Fruit fly (Drosophila melanogaster) whole organism, embryonic: Measurements from ENCODE around the gene CG16904.

ENCODE experiments used
- Asciz ChIP-seq: fragments of 200-800 bp; sonication (Bioruptor generic); optimal IDR thresholded peaks from 2 replicates; lab custom pipeline; 2017; ENCODE audit warnings: missing biosample characterization, mild to moderate bottlenecking, missing genetic modification characterization, missing genetic modification reagents
- CG10543 ChIP-seq: fragments of 200-800 bp; sonication (Bioruptor generic); optimal IDR thresholded peaks from 3 replicates; lab custom pipeline; 2017; ENCODE audit warnings: missing biosample characterization, mild to moderate bottlenecking, missing genetic modification characterization, moderate library complexity
- CG10979 ChIP-seq: fragments of 200-800 bp; sonication (Bioruptor generic); optimal IDR thresholded peaks from 2 replicates; lab custom pipeline; 2018; ENCODE audit warnings: missing biosample characterization, mild to moderate bottlenecking, missing genetic modification characterization, moderate library complexity
- CG11504 ChIP-seq: fragments of 200-800 bp; sonication (Bioruptor generic); optimal IDR thresholded peaks from 3 replicates; lab custom pipeline; 2019; ENCODE audit warnings: missing biosample characterization, mild to moderate bottlenecking, missing genetic modification characterization, moderate library complexity
- CG11560 ChIP-seq: fragments of 200-800 bp; sonication (Bioruptor generic); IDR thresholded peaks from 3 replicates; pipeline ENCODE4 v1.3.6; 2022; ENCODE audit warnings: missing biosample characterization, missing genetic modification characterization
- CG12299 ChIP-seq: fragments of 200-800 bp; sonication (Bioruptor generic); optimal IDR thresholded peaks from 2 replicates; lab custom pipeline; 2018; ENCODE audit warnings: missing biosample characterization, mild to moderate bottlenecking, missing genetic modification characterization
- CG1233 ChIP-seq: fragments of 200-800 bp; sonication (Bioruptor generic); optimal IDR thresholded peaks from 4 replicates; lab custom pipeline; 2018; ENCODE audit warnings: missing biosample characterization, mild to moderate bottlenecking, missing genetic modification characterization
- CG13123 ChIP-seq: fragments of 200-800 bp; sonication (Bioruptor generic); optimal IDR thresholded peaks from 2 replicates; lab custom pipeline; 2016; ENCODE audit warnings: missing biosample characterization, missing genetic modification characterization
- CG14710 ChIP-seq: fragments of 200-800 bp; sonication (Bioruptor generic); optimal IDR thresholded peaks from 3 replicates; lab custom pipeline; 2019; ENCODE audit warnings: missing biosample characterization, mild to moderate bottlenecking, missing genetic modification characterization, moderate library complexity
- CG14860 ChIP-seq: fragments of 200-800 bp; sonication (Bioruptor generic); IDR thresholded peaks from 3 replicates; pipeline ENCODE4 v1.3.6; 2022; ENCODE audit warnings: missing biosample characterization, missing genetic modification characterization; ENCODE audit not compliant: partially characterized antibody
- CG15269 ChIP-seq: fragments of 200-800 bp; sonication (Bioruptor generic); optimal IDR thresholded peaks from 2 replicates; lab custom pipeline; 2018; ENCODE audit warnings: missing biosample characterization, mild to moderate bottlenecking, missing genetic modification characterization, moderate library complexity
- CG15696 ChIP-seq: fragments of 200-800 bp; sonication (Bioruptor generic); optimal IDR thresholded peaks from 2 replicates; lab custom pipeline; 2019; ENCODE audit warnings: missing biosample characterization, mild to moderate bottlenecking, missing genetic modification characterization, moderate library complexity
- CG17829 ChIP-seq: fragments of 200-800 bp; optimal IDR thresholded peaks from 2 replicates; lab custom pipeline; 2019; ENCODE audit warnings: missing biosample characterization, mild to moderate bottlenecking, missing genetic modification characterization, moderate library complexity
- CG34422 ChIP-seq: fragments of 200-800 bp; sonication (Bioruptor generic); IDR thresholded peaks from 3 replicates; pipeline ENCODE4 v1.3.6; 2022; ENCODE audit warnings: missing biosample characterization, missing genetic modification characterization
- CG6272 ChIP-seq: fragments of 200-800 bp; sonication (Bioruptor generic); IDR thresholded peaks from 2 replicates; pipeline ENCODE4 v1.3.6; 2022; ENCODE audit warnings: missing biosample characterization, missing genetic modification characterization
- CG7556 ChIP-seq: fragments of 200-800 bp; sonication (Bioruptor generic); optimal IDR thresholded peaks from 2 replicates; lab custom pipeline; 2017; ENCODE audit warnings: missing biosample characterization, mild to moderate bottlenecking, missing genetic modification characterization
- CG7987 ChIP-seq: fragments of 200-800 bp; sonication (Bioruptor generic); optimal IDR thresholded peaks from 2 replicates; lab custom pipeline; 2018; ENCODE audit warnings: missing biosample characterization, mild to moderate bottlenecking, missing genetic modification characterization, moderate library complexity
- CG8290 ChIP-seq, 3 experiments: fragments of 200-800 bp; sonication (Bioruptor generic); optimal IDR thresholded peaks; 2 replicates each; lab custom pipeline; 2016 to 2019; ENCODE audit warnings: missing biosample characterization in 3 of 3, missing genetic modification characterization in 3 of 3, mild to moderate bottlenecking in 2 of 3, moderate library complexity in 1 of 3
- CG8388 ChIP-seq: fragments of 200-800 bp; sonication (Bioruptor generic); optimal IDR thresholded peaks from 2 replicates; lab custom pipeline; 2019; ENCODE audit warnings: missing biosample characterization, mild to moderate bottlenecking, missing genetic modification characterization, moderate library complexity
- CG9817 ChIP-seq: fragments of 200-800 bp; sonication (Bioruptor generic); optimal IDR thresholded peaks from 2 replicates; lab custom pipeline; 2018; ENCODE audit warnings: missing biosample characterization, mild to moderate bottlenecking, missing genetic modification characterization, moderate library complexity
- D19B ChIP-seq: fragments of 200-800 bp; sonication (Bioruptor generic); optimal IDR thresholded peaks from 2 replicates; lab custom pipeline; 2017; ENCODE audit warnings: missing biosample characterization, mild to moderate bottlenecking, missing genetic modification characterization
- Deaf1 ChIP-seq: fragments of 200-800 bp; optimal IDR thresholded peaks from 3 replicates; lab custom pipeline; 2019; ENCODE audit warnings: missing biosample characterization, mild to moderate bottlenecking, missing genetic modification characterization, moderate library complexity
- Dip3 ChIP-seq: fragments of 200-800 bp; sonication (Bioruptor generic); optimal IDR thresholded peaks from 3 replicates; lab custom pipeline; 2016; ENCODE audit warnings: missing biosample characterization, missing genetic modification characterization
- Hr51 ChIP-seq, 2 experiments: fragments of 200-800 bp; sonication (Bioruptor generic); optimal IDR thresholded peaks; 2 replicates in 1 of 2; 3 replicates in 1 of 2; lab custom pipeline; 2016 to 2018; ENCODE audit warnings: missing biosample characterization in 2 of 2, missing genetic modification characterization in 2 of 2, mild to moderate bottlenecking in 1 of 2, moderate library complexity in 1 of 2
- Hsf ChIP-seq: fragments of 200-800 bp; sonication (Bioruptor generic); optimal IDR thresholded peaks from 3 replicates; lab custom pipeline; 2016; ENCODE audit warnings: missing biosample characterization, missing genetic modification characterization
- Kr ChIP-seq: fragments of 200-800 bp; sonication (Bioruptor generic); optimal IDR thresholded peaks from 2 replicates; lab custom pipeline; 2017; ENCODE audit warnings: missing biosample characterization, mild to moderate bottlenecking, missing genetic modification characterization
- Lim3 ChIP-seq: fragments of 200-800 bp; sonication (Bioruptor generic); IDR thresholded peaks from 2 replicates; pipeline ENCODE4 v1.3.6; 2022; ENCODE audit warnings: missing biosample characterization, missing genetic modification characterization
- Mad ChIP-seq: fragments of 200-800 bp; sonication (Bioruptor generic); optimal IDR thresholded peaks from 2 replicates; lab custom pipeline; 2016; ENCODE audit warnings: missing biosample characterization, missing genetic modification characterization
- Sin3A ChIP-seq: fragments of >200 bp; optimal IDR thresholded peaks from 2 replicates; lab custom pipeline; 2018
- ac ChIP-seq: fragments of 200-800 bp; sonication (Bioruptor generic); optimal IDR thresholded peaks from 3 replicates; lab custom pipeline; 2017; ENCODE audit warnings: missing biosample characterization, mild to moderate bottlenecking, missing genetic modification characterization
- ara ChIP-seq: fragments of 200-800 bp; sonication (Bioruptor generic); IDR thresholded peaks from 2 replicates; pipeline ENCODE4 v1.3.6; 2022; ENCODE audit warnings: missing biosample characterization, missing genetic modification characterization
- bab2 ChIP-seq: fragments of 200-800 bp; sonication (Bioruptor generic); optimal IDR thresholded peaks from 2 replicates; lab custom pipeline; 2016; ENCODE audit warnings: missing biosample characterization, missing genetic modification characterization
- bcd ChIP-seq: fragments of 200-800 bp; sonication (Bioruptor generic); optimal IDR thresholded peaks from 2 replicates; lab custom pipeline; 2017; ENCODE audit warnings: missing biosample characterization, mild to moderate bottlenecking, missing genetic modification characterization
- crc ChIP-seq: fragments of 200-800 bp; sonication (Bioruptor generic); optimal IDR thresholded peaks from 2 replicates; lab custom pipeline; 2016; ENCODE audit warnings: missing biosample characterization, missing genetic modification characterization
- dati ChIP-seq: fragments of 200-800 bp; sonication (Bioruptor generic); IDR thresholded peaks from 2 replicates; pipeline ENCODE4 v1.3.6; 2022; ENCODE audit warnings: missing biosample characterization, missing genetic modification characterization
- en ChIP-seq: fragments of 200-800 bp; sonication (Bioruptor generic); optimal IDR thresholded peaks from 2 replicates; lab custom pipeline; 2016; ENCODE audit warnings: missing biosample characterization, missing genetic modification characterization
- exex ChIP-seq: fragments of 200-800 bp; sonication (Bioruptor generic); optimal IDR thresholded peaks from 4 replicates; lab custom pipeline; 2018; ENCODE audit warnings: missing biosample characterization, mild to moderate bottlenecking, missing genetic modification characterization, moderate library complexity
- ftz-f1 ChIP-seq: fragments of 200-800 bp; sonication (Bioruptor generic); optimal IDR thresholded peaks from 2 replicates; lab custom pipeline; 2016; ENCODE audit warnings: missing biosample characterization, missing genetic modification characterization
- her ChIP-seq: fragments of 200-800 bp; sonication (Bioruptor generic); optimal IDR thresholded peaks from 2 replicates; lab custom pipeline; 2016; ENCODE audit warnings: missing biosample characterization, missing genetic modification characterization
- inv ChIP-seq: fragments of 200-800 bp; sonication (Bioruptor generic); IDR thresholded peaks from 2 replicates; pipeline ENCODE4 v1.3.6; 2022; ENCODE audit warnings: missing biosample characterization, missing genetic modification characterization; ENCODE audit not compliant: partially characterized antibody
- jumu ChIP-seq: fragments of 200-800 bp; sonication (Bioruptor generic); optimal IDR thresholded peaks from 3 replicates; lab custom pipeline; 2016; ENCODE audit warnings: missing biosample characterization, missing genetic modification characterization
- kay ChIP-seq: fragments of 200-800 bp; sonication (Bioruptor generic); optimal IDR thresholded peaks from 2 replicates; lab custom pipeline; 2016; ENCODE audit warnings: missing biosample characterization, missing genetic modification characterization
- pita ChIP-seq: fragments of 200-800 bp; sonication (Bioruptor generic); optimal IDR thresholded peaks from 2 replicates; lab custom pipeline; 2017; ENCODE audit warnings: missing biosample characterization, mild to moderate bottlenecking, missing genetic modification characterization
- sc ChIP-seq, 3 experiments: fragments of >200 bp in 2 of 3; fragments of 200-800 bp in 1 of 3; sonication (Bioruptor generic) in 1 of 3; optimal IDR thresholded peaks; 2 replicates in 2 of 3; 3 replicates in 1 of 3; lab custom pipeline; 2017; ENCODE audit warnings: mild to moderate bottlenecking in 1 of 3, missing biosample characterization in 1 of 3, missing genetic modification characterization in 1 of 3, missing genetic modification reagents in 1 of 3
- sisA ChIP-seq: fragments of 200-800 bp; sonication (Bioruptor generic); IDR thresholded peaks from 2 replicates; pipeline ENCODE4 v1.3.6; 2022; ENCODE audit warnings: missing biosample characterization, missing genetic modification characterization
- sob ChIP-seq: fragments of 200-800 bp; sonication (Bioruptor generic); IDR thresholded peaks from 2 replicates; pipeline ENCODE4 v1.3.6; 2022; ENCODE audit warnings: missing biosample characterization, missing genetic modification characterization
- stwl ChIP-seq: fragments of 200-800 bp; sonication (Bioruptor generic); optimal IDR thresholded peaks from 3 replicates; lab custom pipeline; 2018; ENCODE audit warnings: missing biosample characterization, mild to moderate bottlenecking, missing genetic modification characterization, moderate library complexity
- vnd ChIP-seq: fragments of 200-800 bp; sonication (Bioruptor generic); IDR thresholded peaks from 3 replicates; pipeline ENCODE4 v1.3.6; 2022; ENCODE audit warnings: missing biosample characterization, missing genetic modification characterization; ENCODE audit not compliant: partially characterized antibody
- zfh1 ChIP-seq: fragments of 200-800 bp; sonication (Bioruptor generic); IDR thresholded peaks from 3 replicates; pipeline ENCODE4 v1.3.6; 2022; ENCODE audit warnings: missing biosample characterization, missing genetic modification characterization

The CG16904 gene

DNA sequence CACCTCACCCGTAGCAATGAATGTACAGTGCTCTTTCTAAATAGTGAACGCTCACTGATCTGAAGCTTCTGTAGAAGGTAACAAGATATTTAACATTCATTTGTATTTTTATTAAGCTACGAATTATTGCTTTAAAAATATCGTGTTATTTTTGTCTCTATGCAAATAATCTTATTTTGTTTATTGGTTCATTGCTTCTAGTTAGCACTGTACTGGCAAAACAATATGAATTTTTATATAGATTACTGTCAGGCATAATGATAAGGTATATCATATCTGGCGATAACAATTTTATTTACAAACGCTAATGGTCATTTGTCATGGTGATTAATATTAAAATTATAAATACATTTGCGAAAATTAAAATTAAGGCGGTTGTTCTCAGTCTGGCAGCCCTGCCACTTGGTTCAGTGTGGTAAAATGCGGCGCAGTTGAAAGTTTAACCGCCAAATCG lies 45.2 kb downstream of the CG16904 start, which contains the start of gene CG9471 (continued):
- TF ChIP-seq exex (tag; lab: Kevin White, UChicago), result peak; percentile 92
- peak; percentile 29 for TF ChIP-seq ftz-f1
- TF ChIP-seq ara (GFP tag; lab: Robert Waterston, UW), result peak; percentile 91
- TF ChIP-seq CG11560, result peak; percentile 66; the same call in 2 of the 3 replicates
- TF ChIP-seq CG8388 (GFP tag; lab: Kevin White, UChicago), result peak; percentile 97
- TF ChIP-seq en (GFP tag; lab: Kevin White, UChicago), result peak; percentile 72
- peak; percentile 94 for TF ChIP-seq Dip3 (GFP tag; lab: Kevin White, UChicago)
- TF ChIP-seq D19B, result peak; percentile 78
- TF ChIP-seq CG14710 (tag; lab: Kevin White, UChicago), result peak; percentile 86
- TF ChIP-seq sob, result peak; percentile 94
- TF ChIP-seq Lim3 (GFP tag; lab: Robert Waterston, UW), result peak; percentile 65; the same call in 1 of the 2 replicates
- no peak for TF ChIP-seq Kr (GFP tag; lab: Kevin White, UChicago)
- peak; percentile 83 for TF ChIP-seq CG13123 (GFP tag; lab: Kevin White, UChicago)
- peak; percentile 81 for TF ChIP-seq Asciz (GFP tag; lab: Kevin White, UChicago)
- TF ChIP-seq CG9817 (tag; lab: Kevin White, UChicago), result peak; percentile 92
- peak; percentile 87 for TF ChIP-seq bcd (GFP tag; lab: Kevin White, UChicago)
- TF ChIP-seq dati (GFP tag; lab: Robert Waterston, UW), result peak; percentile 81
- TF ChIP-seq CG17829 (tag; lab: Kevin White, UChicago), result peak; percentile 91
- TF ChIP-seq CG10543 (GFP tag; lab: Kevin White, UChicago), result peak; percentile 94
- peak; percentile 75 to 92 for TF ChIP-seq Hr51 (GFP tag; optimal IDR thresholded peaks at IDR 0.05; lab: Kevin White, UChicago)
- TF ChIP-seq inv (GFP tag; lab: Robert Waterston, UW), result no peak
- no peak for TF ChIP-seq CG14860
- peak; percentile 68 for TF ChIP-seq Mad (GFP tag; lab: Kevin White, UChicago)
- TF ChIP-seq CG15696 (tag; lab: Kevin White, UChicago), result peak; percentile 76
- peak; percentile 80 for TF ChIP-seq CG7987 (GFP tag; lab: Kevin White, UChicago)
- no peak for TF ChIP-seq sc (optimal IDR thresholded peaks at IDR 0.05; lab: Kevin White, UChicago)
- peak; percentile 78 for TF ChIP-seq sc (GFP tag; optimal IDR thresholded peaks at IDR 0.05; lab: Kevin White, UChicago)
- peak; percentile 81 for TF ChIP-seq her (GFP tag; lab: Kevin White, UChicago)
- peak; percentile 93 for TF ChIP-seq CG34422 (GFP tag; lab: Robert Waterston, UW)
- TF ChIP-seq Deaf1 (tag; lab: Kevin White, UChicago), result peak; percentile 73
- TF ChIP-seq jumu (GFP tag; lab: Kevin White, UChicago), result peak; percentile 86
- peak; percentile 89 for TF ChIP-seq CG1233 (GFP tag; lab: Kevin White, UChicago)
- TF ChIP-seq CG7556, result peak; percentile 90
- TF ChIP-seq CG10979 (tag; lab: Kevin White, UChicago), result peak; percentile 86
- TF ChIP-seq CG11504 (tag; lab: Kevin White, UChicago), result peak; percentile 92
- TF ChIP-seq ac, result peak; percentile 29
- peak; percentile 33 for TF ChIP-seq stwl (tag; lab: Kevin White, UChicago)
- peak; percentile 94 for TF ChIP-seq Hsf (GFP tag; lab: Kevin White, UChicago)
- TF ChIP-seq crc (GFP tag; lab: Kevin White, UChicago), result peak; percentile 85
- no peak for TF ChIP-seq pita (GFP tag; lab: Kevin White, UChicago)
- TF ChIP-seq vnd, result no peak
- TF ChIP-seq CG15269, result peak; percentile 95
- peak; percentile 87 for TF ChIP-seq bab2 (GFP tag; lab: Kevin White, UChicago)
- TF ChIP-seq CG8290 (GFP tag; optimal IDR thresholded peaks at IDR 0.05; lab: Kevin White, UChicago), result peak; percentile 81
- peak in 1 of 2 experiments; percentile 79 for TF ChIP-seq CG8290 (tag; optimal IDR thresholded peaks at IDR 0.05; lab: Kevin White, UChicago)
- peak; percentile 80 for TF ChIP-seq kay (GFP tag; lab: Kevin White, UChicago)
- peak; percentile 87 for TF ChIP-seq CG6272 (GFP tag; lab: Robert Waterston, UW)
- TF ChIP-seq CG12299, result peak; percentile 92
- TF ChIP-seq sisA (GFP tag; lab: Robert Waterston, UW), result peak; percentile 93
- TF ChIP-seq Sin3A (lab: Kevin White, UChicago), result no peak
- peak; percentile 90 for TF ChIP-seq zfh1 (GFP tag; lab: Robert Waterston, UW)
